Worm (Caenorhabditis elegans): ENCODE data around the gene twk-36.

DNA sequence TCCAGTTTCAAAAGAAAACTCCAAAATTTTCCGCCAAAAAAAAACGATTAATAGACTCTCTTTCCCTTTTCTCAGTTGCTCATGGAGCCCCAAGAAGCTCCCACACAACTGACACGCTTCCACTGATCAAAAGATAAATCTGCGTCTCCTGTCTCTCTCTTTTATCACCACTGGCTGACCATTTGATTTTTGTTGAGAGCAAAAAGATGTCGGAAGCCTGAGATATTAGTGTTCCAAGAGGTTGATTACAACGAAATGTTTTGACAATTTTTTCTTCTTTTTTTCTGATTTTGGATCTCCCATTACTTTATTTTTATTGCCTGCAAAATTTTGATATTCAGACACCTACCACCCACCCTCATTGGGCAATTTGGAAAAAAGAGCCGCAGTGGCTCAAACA lies 14.3 kb downstream of the twk-36 start, which contains the start of gene twk-42:
- TF ChIP-seq ceh-31 (tag; optimal IDR thresholded peaks at IDR 0.05), result no peak
- TF ChIP-seq sox-4 (tag; optimal IDR thresholded peaks at IDR 0.05), result no peak
- no peak for TF ChIP-seq ceh-48 (tag; optimal IDR thresholded peaks at IDR 0.05)
- no peak for TF ChIP-seq sox-2 (GFP tag; IDR thresholded peaks at IDR 0.05)
- TF ChIP-seq pha-4 (tag; optimal IDR thresholded peaks at IDR 0.05), result no peak
- TF ChIP-seq ref-2 (tag; optimal IDR thresholded peaks at IDR 0.05), result no peak
- TF ChIP-seq elt-2 (tag; optimal IDR thresholded peaks at IDR 0.05), result no peak
- no peak for TF ChIP-seq K02D7.2 (tag; optimal IDR thresholded peaks at IDR 0.05)
- no peak for TF ChIP-seq C08G9.2 (tag; optimal IDR thresholded peaks at IDR 0.05)

Measured in whole organism, late embryonic.